Worm (Caenorhabditis elegans) whole organism, late embryonic: ENCODE data around the gene Y17G7B.12.

Experiments used
- C08G9.2 ChIP-seq: sonication (generic microtip); optimal IDR thresholded peaks from 2 replicates; lab custom pipeline; 2016; ENCODE audit warnings: mild to moderate bottlenecking, missing genetic modification characterization, moderate library complexity, missing compliant biosample characterization
- C38D4.7 ChIP-seq: fragments of 200-800 bp; sonication (Bioruptor generic); optimal IDR thresholded peaks from 2 replicates; lab custom pipeline; 2018; ENCODE audit warnings: mild to moderate bottlenecking, missing genetic modification characterization, moderate library complexity, missing compliant biosample characterization
- K02D7.2 ChIP-seq: sonication (generic microtip); optimal IDR thresholded peaks from 2 replicates; lab custom pipeline; 2017; ENCODE audit warnings: mild to moderate bottlenecking, missing genetic modification characterization, missing compliant biosample characterization
- K09A11.1 ChIP-seq: sonication (generic microtip); optimal IDR thresholded peaks from 2 replicates; lab custom pipeline; 2017; ENCODE audit warnings: antibody characterized with exemption, mild to moderate bottlenecking, missing genetic modification characterization, missing compliant biosample characterization; ENCODE audit not compliant: insufficient read depth
- ceh-18 ChIP-seq: sonication (generic microtip); optimal IDR thresholded peaks from 2 replicates; lab custom pipeline; 2016; ENCODE audit warnings: missing genetic modification characterization, missing compliant biosample characterization
- ceh-9 ChIP-seq: sonication (generic microtip); optimal IDR thresholded peaks from 2 replicates; lab custom pipeline; 2016; ENCODE audit warnings: mild to moderate bottlenecking, missing genetic modification characterization, inconsistent platforms, missing compliant biosample characterization
- elt-2 ChIP-seq: sonication (generic microtip); optimal IDR thresholded peaks from 2 replicates; lab custom pipeline; 2016; ENCODE audit warnings: missing genetic modification reagents, missing genetic modification characterization, missing compliant biosample characterization
- ets-4 ChIP-seq: sonication (generic microtip); optimal IDR thresholded peaks from 2 replicates; lab custom pipeline; 2016; ENCODE audit warnings: missing genetic modification characterization, missing compliant biosample characterization
- gmeb-2 ChIP-seq: sonication (generic microtip); optimal IDR thresholded peaks from 2 replicates; lab custom pipeline; 2016; ENCODE audit warnings: missing genetic modification characterization, inconsistent platforms, missing compliant biosample characterization
- hlh-15 ChIP-seq: sonication (generic microtip); optimal IDR thresholded peaks from 2 replicates; lab custom pipeline; 2016; ENCODE audit warnings: missing genetic modification characterization, missing compliant biosample characterization
- pha-4 ChIP-seq: fragments of 150-350 bp; optimal IDR thresholded peaks from 2 replicates; lab custom pipeline; 2018; ENCODE audit warnings: missing biosample characterization, missing genetic modification reagents, missing genetic modification characterization
- sdc-2 ChIP-seq: sonication (generic microtip); optimal IDR thresholded peaks from 2 replicates; lab custom pipeline; 2016; ENCODE audit warnings: missing genotype, missing genetic modification characterization, missing compliant biosample characterization
- unc-42 ChIP-seq: sonication (generic microtip); optimal IDR thresholded peaks from 2 replicates; lab custom pipeline; 2016; ENCODE audit warnings: missing genotype, missing genetic modification characterization, missing compliant biosample characterization

DNA sequence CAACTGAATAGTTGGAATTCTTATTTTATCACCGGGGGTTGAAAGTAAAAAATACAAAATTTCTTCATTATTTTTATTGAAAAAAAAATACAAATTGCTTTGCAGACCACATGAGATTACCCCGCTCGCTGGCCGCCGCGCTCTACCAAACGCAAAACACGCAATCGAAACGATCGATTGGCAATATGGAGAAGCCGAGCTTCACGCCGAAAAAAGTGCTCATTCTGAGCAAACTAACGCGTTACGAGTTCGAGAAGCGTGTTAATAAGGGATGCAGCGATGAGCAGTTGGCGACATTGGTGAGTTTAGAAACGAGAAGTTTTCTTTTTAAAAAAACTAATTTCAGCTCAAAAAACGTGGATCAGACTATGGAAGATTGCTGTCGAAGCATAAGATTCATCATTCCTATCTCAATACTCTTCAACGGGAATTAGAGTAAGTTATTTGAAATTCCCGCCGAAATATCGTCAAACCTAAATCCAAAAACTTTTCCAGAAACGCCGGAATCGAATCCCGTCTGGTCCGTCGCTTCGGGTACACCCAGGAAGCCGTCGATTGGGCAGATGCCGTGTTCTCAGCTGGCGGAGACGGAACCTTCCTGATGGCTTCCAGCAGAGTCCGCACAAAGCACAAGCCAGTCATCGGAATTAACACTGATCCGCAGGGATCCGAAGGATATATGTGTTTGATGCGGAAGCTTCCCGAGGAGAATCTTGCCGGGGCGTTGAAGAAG is 31.9 kb downstream of the Y17G7B.12 start:
- no peak for TF ChIP-seq sdc-2 (tag; lab: Kevin White, UChicago)
- TF ChIP-seq ets-4 (tag; lab: Kevin White, UChicago) = no peak
- no peak for TF ChIP-seq C38D4.7 (GFP tag; lab: Kevin White, UChicago)
- no peak for TF ChIP-seq pha-4
- TF ChIP-seq ceh-18 (tag; lab: Kevin White, UChicago) = no peak
- no peak for TF ChIP-seq K02D7.2 (tag; lab: Kevin White, UChicago)
- no peak for TF ChIP-seq elt-2 (tag; lab: Kevin White, UChicago)
- TF ChIP-seq gmeb-2 (tag; lab: Kevin White, UChicago) = no peak
- TF ChIP-seq ceh-9 (tag; lab: Kevin White, UChicago) = no peak
- no peak for TF ChIP-seq hlh-15 (tag; lab: Kevin White, UChicago)
- TF ChIP-seq C08G9.2 (tag; lab: Kevin White, UChicago) = no peak
- no peak for TF ChIP-seq unc-42
- TF ChIP-seq K09A11.1 (tag; lab: Kevin White, UChicago) = no peak
